Fruit fly (Drosophila melanogaster) whole organism, embryonic: ENCODE measurements around the gene Nasp.

Experiments used
- CG11723 ChIP-seq: fragments of 200-800 bp; sonication (Bioruptor generic); optimal IDR thresholded peaks from 2 replicates; lab custom pipeline; 2017; ENCODE audit warnings: missing biosample characterization, mild to moderate bottlenecking, missing genetic modification characterization
- CG12104 ChIP-seq: fragments of 200-800 bp; sonication (Bioruptor generic); optimal IDR thresholded peaks from 3 replicates; lab custom pipeline; 2016; ENCODE audit warnings: missing biosample characterization, missing genetic modification characterization
- CG12942 ChIP-seq: fragments of 200-800 bp; sonication (Bioruptor generic); optimal IDR thresholded peaks from 3 replicates; lab custom pipeline; 2016; ENCODE audit warnings: missing biosample characterization, missing genetic modification characterization
- CG13123 ChIP-seq: fragments of 200-800 bp; sonication (Bioruptor generic); optimal IDR thresholded peaks from 2 replicates; lab custom pipeline; 2016; ENCODE audit warnings: missing biosample characterization, missing genetic modification characterization
- CG15073 ChIP-seq: fragments of 200-800 bp; sonication (Bioruptor generic); optimal IDR thresholded peaks from 2 replicates; lab custom pipeline; 2016; ENCODE audit warnings: missing biosample characterization, missing genetic modification characterization
- CG17186 ChIP-seq: fragments of 200-800 bp; sonication (Bioruptor generic); optimal IDR thresholded peaks from 3 replicates; lab custom pipeline; 2017; ENCODE audit warnings: missing biosample characterization, missing genetic modification reagents, missing genetic modification characterization
- CG18619 ChIP-seq: fragments of 200-800 bp; sonication (Bioruptor generic); optimal IDR thresholded peaks from 3 replicates; lab custom pipeline; 2017; ENCODE audit warnings: missing biosample characterization, mild to moderate bottlenecking, missing genetic modification characterization
- CG2199 ChIP-seq: fragments of 200-800 bp; sonication (Bioruptor generic); IDR thresholded peaks from 3 replicates; pipeline ENCODE4 v1.3.6; 2022; ENCODE audit warnings: missing biosample characterization, missing genetic modification characterization
- CG2678 ChIP-seq: fragments of 200-800 bp; sonication (Bioruptor generic); optimal IDR thresholded peaks from 3 replicates; lab custom pipeline; 2019; ENCODE audit warnings: missing biosample characterization, mild to moderate bottlenecking, missing genetic modification characterization, moderate library complexity
- CG2889 ChIP-seq: fragments of 200-800 bp; sonication (Bioruptor generic); IDR thresholded peaks from 3 replicates; pipeline ENCODE4 v1.3.6; 2022; ENCODE audit warnings: missing biosample characterization, missing genetic modification characterization
- CG3065 ChIP-seq: fragments of 200-800 bp; sonication (Bioruptor generic); optimal IDR thresholded peaks from 2 replicates; lab custom pipeline; 2016; ENCODE audit warnings: missing biosample characterization, missing genetic modification characterization
- CG31224 ChIP-seq: fragments of 200-800 bp; sonication (Bioruptor generic); IDR thresholded peaks from 2 replicates; pipeline ENCODE4 v1.3.6; 2022; ENCODE audit warnings: missing biosample characterization, missing genetic modification characterization
- CG3726 ChIP-seq: fragments of 200-800 bp; sonication (Bioruptor generic); IDR thresholded peaks from 3 replicates; pipeline ENCODE4, ENCODE4 v1.3.6; 2022; ENCODE audit warnings: missing biosample characterization, missing genetic modification characterization
- CG4854 ChIP-seq: fragments of 200-800 bp; sonication (Bioruptor generic); optimal IDR thresholded peaks from 2 replicates; lab custom pipeline; 2016; ENCODE audit warnings: missing biosample characterization, missing genetic modification characterization, inconsistent platforms
- CG8388 ChIP-seq: fragments of 200-800 bp; sonication (Bioruptor generic); optimal IDR thresholded peaks from 2 replicates; lab custom pipeline; 2019; ENCODE audit warnings: missing biosample characterization, mild to moderate bottlenecking, missing genetic modification characterization, moderate library complexity
- CG8478 ChIP-seq: fragments of >200 bp; optimal IDR thresholded peaks from 2 replicates; lab custom pipeline; 2018
- CG8944 ChIP-seq: fragments of 200-800 bp; sonication (Bioruptor generic); optimal IDR thresholded peaks from 3 replicates; lab custom pipeline; 2016; ENCODE audit warnings: missing biosample characterization, missing genetic modification characterization
- CG9932 ChIP-seq: fragments of 200-800 bp; sonication (Bioruptor generic); IDR thresholded peaks from 2 replicates; pipeline ENCODE4 v1.3.6; 2022; ENCODE audit warnings: missing biosample characterization, missing genetic modification characterization
- E2f1 ChIP-seq: fragments of 200-800 bp; sonication (Bioruptor generic); IDR thresholded peaks from 2 replicates; pipeline ENCODE4 v1.3.6; 2022; ENCODE audit warnings: missing biosample characterization, missing genetic modification characterization
- GATAe ChIP-seq: fragments of 200-800 bp; sonication (Bioruptor generic); conservative IDR thresholded peaks from 2 replicates; pipeline ENCODE4 v1.3.6; 2022; ENCODE audit warnings: missing biosample characterization, missing genetic modification characterization
- H2.0 ChIP-seq: fragments of 200-800 bp; sonication (Bioruptor generic); IDR thresholded peaks from 2 replicates; pipeline ENCODE4 v1.3.6; 2022; ENCODE audit warnings: missing biosample characterization, missing genetic modification characterization
- HmgZ ChIP-seq: fragments of 200-800 bp; sonication (Bioruptor generic); optimal IDR thresholded peaks from 2 replicates; lab custom pipeline; 2018; ENCODE audit warnings: missing biosample characterization, mild to moderate bottlenecking, missing genetic modification characterization
- Kr ChIP-seq: fragments of 200-800 bp; sonication (Bioruptor generic); optimal IDR thresholded peaks from 2 replicates; lab custom pipeline; 2017; ENCODE audit warnings: missing biosample characterization, mild to moderate bottlenecking, missing genetic modification characterization
- Lpt ChIP-seq: fragments of >200 bp; optimal IDR thresholded peaks from 2 replicates; lab custom pipeline; 2018; ENCODE audit warnings: missing biosample characterization, missing genetic modification characterization
- NfI ChIP-seq: fragments of 200-800 bp; sonication (Bioruptor generic); optimal IDR thresholded peaks from 3 replicates; lab custom pipeline; 2018; ENCODE audit warnings: missing biosample characterization, mild to moderate bottlenecking, missing genetic modification characterization, moderate library complexity
- Side ChIP-seq: fragments of 200-800 bp; sonication (Bioruptor generic); optimal IDR thresholded peaks from 2 replicates; lab custom pipeline; 2016; ENCODE audit warnings: missing biosample characterization, missing genetic modification characterization
- Sox102F ChIP-seq: fragments of 200-800 bp; sonication (Bioruptor generic); optimal IDR thresholded peaks from 2 replicates; lab custom pipeline; 2018; ENCODE audit warnings: missing biosample characterization, mild to moderate bottlenecking, missing genetic modification characterization, moderate library complexity
- Spps ChIP-seq: fragments of 200-800 bp; sonication (Bioruptor generic); optimal IDR thresholded peaks from 2 replicates; lab custom pipeline; 2018; ENCODE audit warnings: missing biosample characterization, mild to moderate bottlenecking, missing genetic modification characterization
- Sry-β ChIP-seq: fragments of 200-800 bp; sonication (Bioruptor generic); optimal IDR thresholded peaks from 2 replicates; lab custom pipeline; 2018; ENCODE audit warnings: missing biosample characterization, mild to moderate bottlenecking, missing genetic modification characterization, moderate library complexity
- Ssrp ChIP-seq: fragments of 200-800 bp; sonication (Bioruptor generic); optimal IDR thresholded peaks from 2 replicates; lab custom pipeline; 2018; ENCODE audit warnings: missing biosample characterization, mild to moderate bottlenecking, missing genetic modification characterization, moderate library complexity
- al ChIP-seq: fragments of 200-800 bp; sonication (Bioruptor generic); IDR thresholded peaks from 2 replicates; pipeline ENCODE4 v1.3.6; 2022; ENCODE audit warnings: missing biosample characterization, missing genetic modification characterization
- aop ChIP-seq: fragments of 200-800 bp; sonication (Bioruptor generic); IDR thresholded peaks from 2 replicates; pipeline ENCODE4 v1.3.6; 2022; ENCODE audit warnings: missing biosample characterization, missing genetic modification characterization
- en ChIP-seq: fragments of 200-800 bp; sonication (Bioruptor generic); optimal IDR thresholded peaks from 2 replicates; lab custom pipeline; 2016; ENCODE audit warnings: missing biosample characterization, missing genetic modification characterization
- hkb ChIP-seq, 2 experiments: fragments of 200-800 bp in 1 of 2; fragments of >200 bp in 1 of 2; sonication (Bioruptor generic) in 1 of 2; IDR thresholded peaks in 1 of 2; optimal IDR thresholded peaks in 1 of 2; 2 replicates each; pipeline versions ENCODE4 v1.3.6 to Lab custom; 2017 to 2022; ENCODE audit warnings: missing biosample characterization in 1 of 2, missing genetic modification characterization in 1 of 2
- kay ChIP-seq: fragments of 200-800 bp; sonication (Bioruptor generic); optimal IDR thresholded peaks from 2 replicates; lab custom pipeline; 2016; ENCODE audit warnings: missing biosample characterization, missing genetic modification characterization
- klu ChIP-seq: fragments of 200-800 bp; sonication (Bioruptor generic); IDR thresholded peaks from 2 replicates; pipeline ENCODE4 v1.3.6; 2022; ENCODE audit warnings: missing biosample characterization, missing genetic modification characterization
- kni ChIP-seq: fragments of 200-800 bp; sonication (Bioruptor generic); optimal IDR thresholded peaks from 3 replicates; lab custom pipeline; 2017; ENCODE audit warnings: mild to moderate bottlenecking, missing biosample characterization, missing genetic modification reagents, missing genetic modification characterization
- mam ChIP-seq: fragments of 200-800 bp; sonication (Bioruptor generic); optimal IDR thresholded peaks from 3 replicates; lab custom pipeline; 2016; ENCODE audit warnings: missing biosample characterization, missing genetic modification characterization
- nerfin-1 ChIP-seq: fragments of 200-800 bp; sonication (Bioruptor generic); optimal IDR thresholded peaks from 3 replicates; lab custom pipeline; 2019; ENCODE audit warnings: missing biosample characterization, mild to moderate bottlenecking, missing genetic modification characterization, moderate library complexity
- pfk ChIP-seq: fragments of 200-800 bp; sonication (Bioruptor generic); optimal IDR thresholded peaks from 2 replicates; lab custom pipeline; 2018; ENCODE audit warnings: missing biosample characterization, mild to moderate bottlenecking, missing genetic modification characterization, moderate library complexity
- psq ChIP-seq: fragments of 200-800 bp; sonication (Bioruptor generic); optimal IDR thresholded peaks from 2 replicates; lab custom pipeline; 2017; ENCODE audit warnings: missing biosample characterization, missing genetic modification characterization
- ranshi ChIP-seq: fragments of 200-800 bp; sonication (Bioruptor generic); IDR thresholded peaks from 2 replicates; pipeline ENCODE4 v1.3.6; 2022; ENCODE audit warnings: missing biosample characterization, missing genetic modification characterization
- slou ChIP-seq: fragments of 200-800 bp; sonication (Bioruptor generic); optimal IDR thresholded peaks from 3 replicates; lab custom pipeline; 2016; ENCODE audit warnings: missing biosample characterization, missing genetic modification characterization
- sqz ChIP-seq: fragments of 200-800 bp; sonication (Bioruptor generic); optimal IDR thresholded peaks from 3 replicates; lab custom pipeline; 2018; ENCODE audit warnings: missing biosample characterization, mild to moderate bottlenecking, missing genetic modification characterization
- ssp ChIP-seq: fragments of 200-800 bp; sonication (Bioruptor generic); IDR thresholded peaks from 2 replicates; pipeline ENCODE4 v1.3.6; 2022; ENCODE audit warnings: missing biosample characterization, missing genetic modification characterization
- stc ChIP-seq: fragments of 200-800 bp; sonication (Bioruptor generic); IDR thresholded peaks from 2 replicates; pipeline ENCODE4 v1.3.6; 2022; ENCODE audit warnings: missing biosample characterization, missing genetic modification characterization
- trem ChIP-seq: fragments of 200-800 bp; optimal IDR thresholded peaks from 3 replicates; lab custom pipeline; 2019; ENCODE audit warnings: missing biosample characterization, mild to moderate bottlenecking, missing genetic modification characterization, moderate library complexity
- unpg ChIP-seq: fragments of 200-800 bp; sonication (Bioruptor generic); optimal IDR thresholded peaks from 3 replicates; lab custom pipeline; 2018; ENCODE audit warnings: missing biosample characterization, mild to moderate bottlenecking, missing genetic modification characterization, moderate library complexity
- vfl ChIP-seq: fragments of 200-800 bp; sonication (Bioruptor generic); optimal IDR thresholded peaks from 2 replicates; lab custom pipeline; 2016; ENCODE audit warnings: missing biosample characterization, missing genetic modification characterization
- zen2 ChIP-seq: fragments of 200-800 bp; sonication (Bioruptor generic); IDR thresholded peaks from 3 replicates; pipeline ENCODE4 v1.3.6; 2022; ENCODE audit warnings: missing biosample characterization, missing genetic modification characterization; ENCODE audit not compliant: partially characterized antibody

Gene Nasp

dm6 chr3R:8747134-8747870, at the start of gene Nasp, which contains the start of gene CG9801 (continued):
- TF ChIP-seq Kr (GFP tag; lab: Kevin White, UChicago) (no peak), CG17186 (peak; percentile 59), CG8944 (GFP tag; lab: Kevin White, UChicago) (peak; percentile 10), CG4854 (GFP tag; lab: Kevin White, UChicago) (no peak), CG15073 (GFP tag; lab: Kevin White, UChicago) (no peak), CG2678 (tag; lab: Kevin White, UChicago) (peak; percentile 30), mam (peak; percentile 27), CG11723 (GFP tag; lab: Kevin White, UChicago) (no peak), CG31224 (0 out of 2 replicates have a peak, but pooled peaks have one; percentile 18), Lpt (GFP tag; lab: Kevin White, UChicago) (no peak), aop (no peak), H2.0 (GFP tag; lab: Robert Waterston, UW) (no peak), CG18619 (GFP tag; lab: Kevin White, UChicago) (no peak), en (GFP tag; lab: Kevin White, UChicago) (no peak), klu (no peak), CG3726 (GFP tag; lab: Robert Waterston, UW) (0 out of 3 replicates have a peak, but pooled peaks have one; percentile 9), Sry-β (GFP tag; lab: Kevin White, UChicago) (no peak), kni (GFP tag; lab: Kevin White, UChicago) (peak; percentile 44), CG13123 (GFP tag; lab: Kevin White, UChicago) (no peak), pfk (GFP tag; lab: Kevin White, UChicago) (no peak), Sox102F (GFP tag; lab: Kevin White, UChicago) (no peak), CG12942 (GFP tag; lab: Kevin White, UChicago) (no peak), ranshi (GFP tag; lab: Robert Waterston, UW) (no peak), CG2199 (GFP tag; lab: Robert Waterston, UW) (peak; percentile 65), CG9932 (peak; percentile 55), CG3065 (GFP tag; lab: Kevin White, UChicago) (no peak), CG8388 (GFP tag; lab: Kevin White, UChicago) (no peak), Ssrp (tag; lab: Kevin White, UChicago) (no peak), Side (GFP tag; lab: Kevin White, UChicago) (no peak), psq (GFP tag; lab: Kevin White, UChicago) (peak; percentile 33), Spps (tag; lab: Kevin White, UChicago) (no peak), nerfin-1 (tag; lab: Kevin White, UChicago) (no peak), E2f1 (GFP tag; lab: Robert Waterston, UW) (peak; percentile 42; the same call in 1 of the 2 replicates), trem (tag; lab: Kevin White, UChicago) (peak; percentile 100), ssp (GFP tag; lab: Robert Waterston, UW) (peak; percentile 45; the same call in 1 of the 2 replicates), vfl (peak; percentile 21), sqz (GFP tag; lab: Kevin White, UChicago) (no peak), hkb (optimal IDR thresholded peaks at IDR 0.05; lab: Kevin White, UChicago) (no peak), hkb (GFP tag; IDR thresholded peaks at IDR 0.05; lab: Robert Waterston, UW) (peak; percentile 24; the same call in 1 of the 2 replicates), CG12104 (no peak), slou (GFP tag; lab: Kevin White, UChicago) (no peak), unpg (no peak), HmgZ (tag; lab: Kevin White, UChicago) (peak; percentile 76), NfI (GFP tag; lab: Kevin White, UChicago) (peak; percentile 39), kay (GFP tag; lab: Kevin White, UChicago) (peak; percentile 23), CG2889 (GFP tag; lab: Robert Waterston, UW) (no peak), zen2 (0 out of 3 replicates have a peak, but pooled peaks have one; percentile 6), al (GFP tag; lab: Robert Waterston, UW) (no peak), CG8478 (lab: Kevin White, UChicago) (no peak), GATAe (no peak), stc (GFP tag; lab: Robert Waterston, UW) (no peak)
